Worm (Caenorhabditis elegans) whole organism, young adult: ENCODE results near the gene ZK930.6.

Source experiments
- lin-26 ChIP-seq: fragments of 200-800 bp; sonication (Bioruptor generic); IDR thresholded peaks from 2 replicates; pipeline ENCODE4 v1.3.6; 2022; ENCODE audit warnings: missing genetic modification reagents, missing genetic modification characterization, missing compliant biosample characterization
- lin-35 ChIP-seq, 3 experiments: fragments of 150-350 bp in 2 of 3; sonication (generic microtip) in 1 of 3; optimal IDR thresholded peaks; 2 replicates each; lab custom pipeline; 2014 to 2018; ENCODE audit warnings: missing biosample characterization in 3 of 3, missing genetic modification characterization in 3 of 3, missing genetic modification reagents in 3 of 3
- pha-4 ChIP-seq: fragments of 150-350 bp; sonication (generic microtip); optimal IDR thresholded peaks from 2 replicates; lab custom pipeline; 2014; ENCODE audit warnings: missing biosample characterization, missing genetic modification reagents, missing genetic modification characterization
- somi-1 ChIP-seq: fragments of 200-800 bp; sonication (Bioruptor generic); optimal IDR thresholded peaks from 2 replicates; lab custom pipeline; 2018; ENCODE audit warnings: mild to moderate bottlenecking, missing genetic modification characterization, missing compliant biosample characterization
- ztf-18 ChIP-seq: sonication (generic microtip); optimal IDR thresholded peaks from 2 replicates; lab custom pipeline; 2016; ENCODE audit warnings: missing genotype, mild to moderate bottlenecking, missing genetic modification characterization, missing compliant biosample characterization

ce11 chrII:11888150-11888549 is 4.4 kb downstream of the ZK930.6 start:
- TF ChIP-seq ztf-18 (tag; lab: Kevin White, UChicago): no peak
- TF ChIP-seq pha-4 (tag; lab: Kevin White, UChicago): no peak
- TF ChIP-seq lin-35 (GFP tag; optimal IDR thresholded peaks at IDR 0.05; lab: Kevin White, UChicago): no peak
- TF ChIP-seq somi-1: no peak
- no peak for TF ChIP-seq lin-26 (GFP tag; lab: Robert Waterston, UW)
